Fruit fly (Drosophila melanogaster) whole organism, pupa: Measurements from ENCODE around the gene Sodh1.

ENCODE experiments used
- CG10348 ChIP-seq: fragments of 200-800 bp; sonication (Bioruptor generic); IDR thresholded peaks from 2 replicates; pipeline ENCODE4 v1.3.6; 2022; ENCODE audit warnings: missing biosample characterization, missing genetic modification characterization
- CG12605 ChIP-seq: fragments of 200-800 bp; sonication (Bioruptor generic); IDR thresholded peaks from 2 replicates; pipeline ENCODE4 v1.3.6; 2022; ENCODE audit warnings: missing biosample characterization, missing genetic modification characterization
- CG13204 ChIP-seq: fragments of 200-800 bp; sonication (Bioruptor generic); optimal IDR thresholded peaks from 2 replicates; lab custom pipeline; 2018; ENCODE audit warnings: missing biosample characterization, mild to moderate bottlenecking, missing genetic modification characterization, moderate library complexity
- CG14655 ChIP-seq: fragments of 200-800 bp; sonication (Bioruptor generic); optimal IDR thresholded peaks from 3 replicates; lab custom pipeline; 2017; ENCODE audit warnings: mild to moderate bottlenecking, missing biosample characterization, missing genetic modification reagents, missing genetic modification characterization
- CG15710 ChIP-seq: fragments of 200-800 bp; sonication (Bioruptor generic); optimal IDR thresholded peaks from 2 replicates; lab custom pipeline; 2018; ENCODE audit warnings: missing biosample characterization, mild to moderate bottlenecking, missing genetic modification characterization, moderate library complexity
- CG17806 ChIP-seq: fragments of 200-800 bp; sonication (Bioruptor generic); optimal IDR thresholded peaks from 2 replicates; lab custom pipeline; 2018; ENCODE audit warnings: missing biosample characterization, mild to moderate bottlenecking, missing genetic modification characterization, moderate library complexity
- CG32121 ChIP-seq: fragments of 200-800 bp; sonication (Bioruptor generic); IDR thresholded peaks from 2 replicates; pipeline ENCODE4 v1.3.6; 2022; ENCODE audit warnings: missing biosample characterization, missing genetic modification characterization
- CG34367 ChIP-seq: fragments of 200-800 bp; sonication (Bioruptor generic); optimal IDR thresholded peaks from 2 replicates; lab custom pipeline; 2018; ENCODE audit warnings: missing biosample characterization, mild to moderate bottlenecking, missing genetic modification characterization
- CG4496 ChIP-seq: fragments of 200-800 bp; sonication (Bioruptor generic); IDR thresholded peaks from 3 replicates; pipeline ENCODE4 v1.3.6; 2022; ENCODE audit warnings: missing biosample characterization, missing genetic modification characterization
- CG8159 ChIP-seq: fragments of 200-800 bp; sonication (Bioruptor generic); optimal IDR thresholded peaks from 3 replicates; lab custom pipeline; 2018; ENCODE audit warnings: missing biosample characterization, mild to moderate bottlenecking, missing genetic modification characterization, moderate library complexity
- CG8301 ChIP-seq: fragments of 200-800 bp; sonication (Bioruptor generic); optimal IDR thresholded peaks from 2 replicates; lab custom pipeline; 2018; ENCODE audit warnings: missing biosample characterization, mild to moderate bottlenecking, missing genetic modification characterization
- CG9948 ChIP-seq: fragments of 200-800 bp; sonication (Bioruptor generic); optimal IDR thresholded peaks from 2 replicates; lab custom pipeline; 2018; ENCODE audit warnings: missing biosample characterization, mild to moderate bottlenecking, missing genetic modification characterization, moderate library complexity
- D1 ChIP-seq: fragments of 200-800 bp; sonication (Bioruptor generic); optimal IDR thresholded peaks from 2 replicates; lab custom pipeline; 2018; ENCODE audit warnings: missing biosample characterization, mild to moderate bottlenecking, missing genetic modification characterization, moderate library complexity
- EcR ChIP-seq: fragments of 200-800 bp; sonication (Bioruptor generic); optimal IDR thresholded peaks from 3 replicates; lab custom pipeline; 2019; ENCODE audit warnings: missing biosample characterization, missing genetic modification characterization, mild to moderate bottlenecking, moderate library complexity, missing genetic modification reagents
- Ets98B ChIP-seq: fragments of 200-800 bp; sonication (Bioruptor generic); IDR thresholded peaks from 2 replicates; pipeline ENCODE4 v1.3.6; 2022; ENCODE audit warnings: missing biosample characterization, missing genetic modification characterization
- Pif1A ChIP-seq: fragments of 200-800 bp; sonication (Bioruptor generic); optimal IDR thresholded peaks from 3 replicates; lab custom pipeline; 2016; ENCODE audit warnings: missing biosample characterization, missing genetic modification characterization
- Pif1B ChIP-seq: fragments of 200-800 bp; sonication (Bioruptor generic); optimal IDR thresholded peaks from 3 replicates; lab custom pipeline; 2016; ENCODE audit warnings: missing biosample characterization, missing genetic modification characterization
- Snoo ChIP-seq: fragments of 200-800 bp; sonication (Bioruptor generic); optimal IDR thresholded peaks from 3 replicates; lab custom pipeline; 2017; ENCODE audit warnings: missing biosample characterization, mild to moderate bottlenecking, missing genetic modification characterization, inconsistent platforms
- fd96Ca ChIP-seq: fragments of 200-800 bp; sonication (Bioruptor generic); IDR thresholded peaks from 3 replicates; pipeline ENCODE4 v1.3.6; 2022; ENCODE audit warnings: missing biosample characterization, missing genetic modification characterization
- gl ChIP-seq: fragments of 200-800 bp; sonication (Bioruptor generic); optimal IDR thresholded peaks from 2 replicates; lab custom pipeline; 2018; ENCODE audit warnings: missing biosample characterization, mild to moderate bottlenecking, missing genetic modification characterization
- rn ChIP-seq: fragments of 200-800 bp; sonication (Bioruptor generic); IDR thresholded peaks from 2 replicates; pipeline ENCODE4 v1.3.6; 2022; ENCODE audit warnings: missing biosample characterization, missing genetic modification characterization

Sodh1 gene

DNA sequence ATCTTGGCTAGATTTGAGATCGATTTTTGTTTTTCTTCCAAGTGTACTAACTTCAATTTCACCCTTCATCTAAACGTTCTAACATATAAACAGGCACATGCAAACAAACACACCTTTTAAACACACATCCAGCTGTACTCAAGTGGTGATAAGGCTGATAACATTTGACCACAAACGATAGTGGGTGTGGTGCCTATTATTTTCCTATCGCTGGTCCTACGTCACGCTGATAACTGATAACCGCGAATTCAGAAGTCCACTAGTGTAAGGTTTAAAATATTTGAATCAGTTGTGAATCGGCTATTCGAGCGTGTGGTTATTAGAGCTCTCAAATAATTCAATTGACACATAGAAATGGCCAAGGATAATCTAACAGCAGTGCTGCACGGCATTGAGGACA is at the start of gene Sodh1:
TSS of gene Sodh1 (plus strand) at position 94 of the 400 bp plus-strand sequence.
- TF ChIP-seq CG17806 (tag; lab: Kevin White, UChicago) (no peak), Pif1A (GFP tag; lab: Kevin White, UChicago) (no peak), CG8301 (no peak), CG32121 (GFP tag; lab: Robert Waterston, UW) (no peak)
- TF ChIP-seq, all 21 proteins: peak for 0

DNA sequence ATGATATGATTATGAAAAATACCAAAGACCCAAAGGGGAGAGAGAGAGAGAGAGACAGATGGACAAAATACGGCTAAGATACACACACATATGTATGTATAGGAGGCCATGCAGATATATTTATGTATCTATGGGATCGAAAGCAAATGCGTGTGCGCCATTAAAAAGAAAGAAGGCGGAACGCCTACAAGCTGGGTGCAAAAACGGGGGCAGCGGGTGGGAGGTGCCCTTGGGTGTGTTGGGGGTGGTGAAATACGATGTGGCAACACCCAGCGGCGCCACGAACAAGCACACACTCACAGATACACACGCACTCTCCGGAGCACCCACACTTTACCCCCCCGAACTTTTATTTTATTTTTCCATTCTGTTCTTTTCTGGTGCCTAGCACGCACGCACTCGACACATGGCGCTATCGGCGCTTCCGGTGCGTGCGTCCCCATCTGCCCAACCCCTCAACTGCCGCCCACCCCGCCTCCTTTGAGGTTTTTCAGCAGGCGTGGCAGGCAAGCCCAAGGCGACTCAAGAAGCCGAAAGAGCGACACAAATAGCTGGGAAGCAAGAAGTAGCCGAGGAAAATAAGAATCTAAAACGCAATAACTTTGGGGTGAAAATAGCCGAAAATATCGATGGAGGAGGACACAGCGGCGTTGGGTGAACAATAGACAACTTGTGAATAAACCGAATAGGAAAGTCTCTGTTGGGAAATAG is 47.5 kb upstream of the Sodh1 start:
- TF ChIP-seq CG8301 = no peak
- TF ChIP-seq CG8159 (tag; lab: Kevin White, UChicago) = no peak
- no peak for TF ChIP-seq Pif1A (GFP tag; lab: Kevin White, UChicago)

DNA sequence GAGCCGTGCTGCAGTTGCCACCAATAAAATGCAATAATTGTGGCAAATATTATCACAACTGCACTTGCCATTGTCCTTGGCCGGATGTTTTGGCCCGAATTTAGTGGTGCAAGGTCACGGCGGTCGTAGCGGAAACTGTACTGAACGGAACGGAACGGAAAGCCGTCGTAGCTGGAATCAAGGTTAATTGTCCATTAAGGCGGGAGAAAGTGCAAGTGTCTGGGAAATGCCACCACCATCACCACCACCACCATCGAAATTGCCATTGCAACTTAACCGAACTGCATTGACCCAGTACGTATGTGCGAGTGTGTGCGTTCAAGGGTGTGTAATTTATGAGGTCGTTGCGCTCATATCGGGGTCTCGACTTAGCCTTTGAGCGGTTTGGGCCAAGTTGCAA is 45.2 kb upstream of the Sodh1 start:
- TF ChIP-seq CG8301 = no peak
- no peak for TF ChIP-seq Ets98B (GFP tag; lab: Robert Waterston, UW)
- no peak for TF ChIP-seq Pif1B
- no peak for TF ChIP-seq CG8159 (tag; lab: Kevin White, UChicago)

dm6 chr3R:7011031-7011565 is 41.0 kb upstream of the Sodh1 start:
- TF ChIP-seq CG14655 (GFP tag; lab: Kevin White, UChicago) (no peak), Snoo (tag; lab: Kevin White, UChicago) (no peak), Pif1A (GFP tag; lab: Kevin White, UChicago) (no peak), CG15710 (tag; lab: Kevin White, UChicago) (no peak), CG34367 (tag; lab: Kevin White, UChicago) (no peak), CG4496 (GFP tag; lab: Robert Waterston, UW) (no peak), Ets98B (GFP tag; lab: Robert Waterston, UW) (no peak), gl (tag; lab: Kevin White, UChicago) (no peak), CG10348 (GFP tag; lab: Robert Waterston, UW) (no peak), D1 (tag; lab: Kevin White, UChicago) (no peak)

dm6 chr3R:7024574-7024973 is 27.6 kb upstream of the Sodh1 start:
- TF ChIP-seq CG8301 (peak; percentile 34), gl (tag; lab: Kevin White, UChicago) (no peak), CG8159 (tag; lab: Kevin White, UChicago) (peak; percentile 64), CG13204 (peak; percentile 61), Pif1A (GFP tag; lab: Kevin White, UChicago) (peak; percentile 78), CG10348 (GFP tag; lab: Robert Waterston, UW) (no peak), CG9948 (peak; percentile 78), CG12605 (no peak), Pif1B (peak; percentile 81), EcR (GFP tag; lab: Kevin White, UChicago) (no peak), CG14655 (GFP tag; lab: Kevin White, UChicago) (peak; percentile 89), Snoo (tag; lab: Kevin White, UChicago) (no peak), D1 (tag; lab: Kevin White, UChicago) (peak; percentile 23), fd96Ca (GFP tag; lab: Robert Waterston, UW) (0 out of 3 replicates have a peak, but pooled peaks have one; percentile 50), CG15710 (tag; lab: Kevin White, UChicago) (peak; percentile 87), CG17806 (tag; lab: Kevin White, UChicago) (peak; percentile 59), CG4496 (GFP tag; lab: Robert Waterston, UW) (peak; percentile 20; the same call in 1 of the 3 replicates), CG34367 (tag; lab: Kevin White, UChicago) (peak; percentile 87)

DNA sequence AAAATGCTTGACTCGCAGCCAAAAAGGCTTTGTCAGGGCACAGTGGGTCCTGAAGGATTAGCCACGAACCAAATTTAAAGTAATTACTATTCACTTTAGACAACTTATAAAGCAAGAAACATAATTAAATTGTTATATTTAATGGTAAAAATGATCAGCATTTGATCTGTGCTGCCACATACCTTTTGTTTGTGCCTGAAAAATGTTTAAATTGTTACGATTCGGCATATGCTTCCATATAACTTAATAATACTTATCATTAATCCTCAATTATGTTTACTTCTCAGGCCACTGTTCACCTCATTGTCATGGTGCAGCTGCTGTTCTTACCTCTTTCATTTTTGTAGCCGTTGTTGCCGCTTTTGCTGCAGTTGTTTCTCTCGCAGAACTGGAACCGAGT is 26.9 kb upstream of the Sodh1 start:
- no peak for TF ChIP-seq Ets98B (GFP tag; lab: Robert Waterston, UW)
- no peak for TF ChIP-seq rn (GFP tag; lab: Robert Waterston, UW)
- TF ChIP-seq CG8301 = peak; percentile 55
- no peak for TF ChIP-seq D1 (tag; lab: Kevin White, UChicago)
- TF ChIP-seq CG15710 (tag; lab: Kevin White, UChicago) = peak; percentile 70
- peak; percentile 71 for TF ChIP-seq CG9948
- peak; percentile 78 for TF ChIP-seq CG14655 (GFP tag; lab: Kevin White, UChicago)
- peak; percentile 38 for TF ChIP-seq Pif1A (GFP tag; lab: Kevin White, UChicago)
- TF ChIP-seq CG8159 (tag; lab: Kevin White, UChicago) = peak; percentile 77
- peak; percentile 58 for TF ChIP-seq CG17806 (tag; lab: Kevin White, UChicago)
- peak; percentile 42 for TF ChIP-seq Pif1B
- peak; percentile 21 for TF ChIP-seq gl (tag; lab: Kevin White, UChicago)
- no peak for TF ChIP-seq CG4496 (GFP tag; lab: Robert Waterston, UW)
- TF ChIP-seq CG34367 (tag; lab: Kevin White, UChicago) = peak; percentile 54
